Worm (Caenorhabditis elegans) whole organism, late embryonic: ENCODE measurements around the gene C17G1.2.

Experiments
- C38D4.7 ChIP-seq: fragments of 200-800 bp; sonication (Bioruptor generic); optimal IDR thresholded peaks from 2 replicates; lab custom pipeline; 2018; ENCODE audit warnings: mild to moderate bottlenecking, missing genetic modification characterization, moderate library complexity, missing compliant biosample characterization
- F13H6.1 ChIP-seq: sonication (generic microtip); optimal IDR thresholded peaks from 2 replicates; lab custom pipeline; 2016; ENCODE audit warnings: missing genetic modification characterization, missing compliant biosample characterization
- ceh-9 ChIP-seq: sonication (generic microtip); optimal IDR thresholded peaks from 2 replicates; lab custom pipeline; 2016; ENCODE audit warnings: mild to moderate bottlenecking, missing genetic modification characterization, inconsistent platforms, missing compliant biosample characterization
- dve-1 ChIP-seq: sonication (generic microtip); optimal IDR thresholded peaks from 2 replicates; lab custom pipeline; 2017; ENCODE audit warnings: antibody characterized with exemption, mild to moderate bottlenecking, missing genetic modification characterization, missing compliant biosample characterization
- ets-4 ChIP-seq: sonication (generic microtip); optimal IDR thresholded peaks from 2 replicates; lab custom pipeline; 2016; ENCODE audit warnings: missing genetic modification characterization, missing compliant biosample characterization
- madf-2 ChIP-seq: sonication (generic microtip); optimal IDR thresholded peaks from 2 replicates; lab custom pipeline; 2017; ENCODE audit warnings: missing genetic modification characterization, missing compliant biosample characterization
- nfya-1 ChIP-seq: sonication (generic microtip); optimal IDR thresholded peaks from 2 replicates; lab custom pipeline; 2017; ENCODE audit warnings: missing genetic modification characterization, mild to moderate bottlenecking, missing compliant biosample characterization, antibody characterized with exemption, moderate library complexity
- pax-1 ChIP-seq: fragments of 150-350 bp; optimal IDR thresholded peaks from 2 replicates; lab custom pipeline; 2014; ENCODE audit warnings: missing biosample characterization, missing genetic modification characterization
- pha-4 ChIP-seq: fragments of 150-350 bp; optimal IDR thresholded peaks from 2 replicates; lab custom pipeline; 2018; ENCODE audit warnings: missing biosample characterization, missing genetic modification reagents, missing genetic modification characterization
- pros-1 ChIP-seq: fragments of 150-350 bp; optimal IDR thresholded peaks from 2 replicates; lab custom pipeline; 2014; ENCODE audit warnings: missing biosample characterization, missing genetic modification reagents, missing genetic modification characterization
- tbx-2 ChIP-seq: sonication (generic microtip); optimal IDR thresholded peaks from 2 replicates; lab custom pipeline; 2016; ENCODE audit warnings: missing genetic modification characterization, missing compliant biosample characterization
- unc-55 ChIP-seq: sonication (generic microtip); optimal IDR thresholded peaks from 2 replicates; lab custom pipeline; 2017; ENCODE audit warnings: missing biosample characterization, missing genetic modification reagents, missing genetic modification characterization

- TF ChIP-seq unc-55, result no peak
- TF ChIP-seq tbx-2 (tag; lab: Kevin White, UChicago), result no peak
- TF ChIP-seq ceh-9 (tag; lab: Kevin White, UChicago), result no peak
- no peak for TF ChIP-seq F13H6.1 (tag; lab: Kevin White, UChicago)
- no peak for TF ChIP-seq madf-2
- no peak for TF ChIP-seq dve-1 (tag; lab: Kevin White, UChicago)
- no peak for TF ChIP-seq pha-4 (tag; lab: Kevin White, UChicago)
- TF ChIP-seq pax-1 (tag; lab: Kevin White, UChicago), result no peak
- no peak for TF ChIP-seq C38D4.7 (GFP tag; lab: Kevin White, UChicago)
- no peak for TF ChIP-seq ets-4 (tag; lab: Kevin White, UChicago)
- no peak for TF ChIP-seq pros-1 (tag; lab: Kevin White, UChicago)
- TF ChIP-seq nfya-1 (tag; lab: Kevin White, UChicago), result no peak
These were observed 15.5 kb upstream of the C17G1.2 start, which contains the start of gene F21G4.5 for ce11 chrX:9905840-9906239.
